Worm (Caenorhabditis elegans) whole organism, mixed stage, embryonic: ENCODE measurements around the gene C44C10.9.

ENCODE experiments used
- M03D4.4 ChIP-seq: sonication (generic microtip); optimal IDR thresholded peaks from 2 replicates; lab custom pipeline; 2017; ENCODE audit warnings: mild to moderate bottlenecking, missing genetic modification characterization, missing compliant biosample characterization
- blmp-1 ChIP-seq: fragments of 150-350 bp; optimal IDR thresholded peaks from 2 replicates; lab custom pipeline; 2014; ENCODE audit warnings: missing biosample characterization, missing genetic modification characterization
- ceh-39 ChIP-seq: fragments of 150-350 bp; optimal IDR thresholded peaks from 2 replicates; lab custom pipeline; 2014; ENCODE audit warnings: missing biosample characterization, missing genetic modification characterization
- ceh-43 ChIP-seq: fragments of 200-800 bp; sonication (Bioruptor generic); optimal IDR thresholded peaks from 2 replicates; lab custom pipeline; 2018; ENCODE audit warnings: mild to moderate bottlenecking, missing genetic modification characterization, moderate library complexity, missing compliant biosample characterization
- ces-1 ChIP-seq: fragments of 150-350 bp; optimal IDR thresholded peaks from 2 replicates; lab custom pipeline; 2014; ENCODE audit warnings: missing biosample characterization, missing genetic modification reagents, missing genetic modification characterization
- cnd-1 ChIP-seq: fragments of 200-800 bp; sonication (Bioruptor generic); optimal IDR thresholded peaks from 2 replicates; lab custom pipeline; 2018; ENCODE audit warnings: mild to moderate bottlenecking, missing genetic modification characterization, missing compliant biosample characterization
- drap-1 ChIP-seq: fragments of 200-800 bp; sonication (Bioruptor generic); optimal IDR thresholded peaks from 3 replicates; lab custom pipeline; 2018; ENCODE audit warnings: mild to moderate bottlenecking, missing genetic modification characterization, missing compliant biosample characterization
- elt-1 ChIP-seq: sonication (generic microtip); optimal IDR thresholded peaks from 2 replicates; lab custom pipeline; 2017; ENCODE audit warnings: missing genetic modification characterization, mild to moderate bottlenecking, missing compliant biosample characterization, antibody characterized with exemption, moderate library complexity, borderline replicate concordance; ENCODE audit not compliant: insufficient read depth
- elt-3 ChIP-seq: fragments of 150-350 bp; optimal IDR thresholded peaks from 2 replicates; lab custom pipeline; 2014; ENCODE audit warnings: missing biosample characterization, missing genetic modification characterization
- flh-1 ChIP-seq: fragments of 200-800 bp; sonication (Bioruptor generic); optimal IDR thresholded peaks from 2 replicates; lab custom pipeline; 2018; ENCODE audit warnings: mild to moderate bottlenecking, missing genetic modification characterization, moderate library complexity, missing compliant biosample characterization
- ham-2 ChIP-seq: fragments of 200-800 bp; sonication (Bioruptor generic); optimal IDR thresholded peaks from 2 replicates; lab custom pipeline; 2018; ENCODE audit warnings: mild to moderate bottlenecking, missing genetic modification characterization, missing compliant biosample characterization
- lin-13 ChIP-seq: fragments of 150-350 bp; optimal IDR thresholded peaks from 2 replicates; lab custom pipeline; 2014; ENCODE audit warnings: missing biosample characterization, missing genetic modification characterization
- lin-32 ChIP-seq: fragments of 200-800 bp; sonication (Bioruptor generic); optimal IDR thresholded peaks from 2 replicates; lab custom pipeline; 2018; ENCODE audit warnings: mild to moderate bottlenecking, missing genetic modification characterization, missing compliant biosample characterization
- lsy-2 ChIP-seq: fragments of 150-350 bp; optimal IDR thresholded peaks from 2 replicates; lab custom pipeline; 2014; ENCODE audit warnings: missing biosample characterization, missing genetic modification characterization
- mab-5 ChIP-seq: fragments of 150-350 bp; optimal IDR thresholded peaks from 2 replicates; lab custom pipeline; 2014; ENCODE audit warnings: missing biosample characterization, missing genetic modification characterization
- mep-1 ChIP-seq: fragments of 150-350 bp; optimal IDR thresholded peaks from 2 replicates; lab custom pipeline; 2017; ENCODE audit warnings: missing biosample characterization, missing genetic modification reagents, missing genetic modification characterization, inconsistent platforms
- mls-2 ChIP-seq: sonication (generic microtip); optimal IDR thresholded peaks from 2 replicates; lab custom pipeline; 2016; ENCODE audit warnings: mild to moderate bottlenecking, missing genetic modification characterization, moderate library complexity, missing compliant biosample characterization
- nhr-12 ChIP-seq: fragments of 150-350 bp; optimal IDR thresholded peaks from 2 replicates; lab custom pipeline; 2014; ENCODE audit warnings: missing biosample characterization, missing genetic modification characterization
- nhr-237 ChIP-seq: fragments of 150-350 bp; optimal IDR thresholded peaks from 2 replicates; lab custom pipeline; 2014; ENCODE audit warnings: missing biosample characterization, missing genetic modification characterization
- nhr-28 ChIP-seq: fragments of 150-350 bp; optimal IDR thresholded peaks from 2 replicates; lab custom pipeline; 2014; ENCODE audit warnings: missing biosample characterization, missing genetic modification characterization
- nhr-76 ChIP-seq: sonication (generic microtip); optimal IDR thresholded peaks from 2 replicates; lab custom pipeline; 2017; ENCODE audit warnings: missing biosample characterization, missing genetic modification characterization
- pha-4 ChIP-seq: fragments of 150-350 bp; optimal IDR thresholded peaks from 2 replicates; lab custom pipeline; 2018; ENCODE audit warnings: missing biosample characterization, missing genetic modification reagents, missing genetic modification characterization
- snpc-4 ChIP-seq: fragments of 150-350 bp; optimal IDR thresholded peaks from 2 replicates; lab custom pipeline; 2014; ENCODE audit warnings: missing biosample characterization, missing genetic modification characterization
- sptf-1 ChIP-seq: sonication (generic microtip); optimal IDR thresholded peaks from 2 replicates; lab custom pipeline; 2017; ENCODE audit warnings: mild to moderate bottlenecking, missing genetic modification characterization, moderate library complexity, missing compliant biosample characterization
- tbx-8 ChIP-seq: fragments of 200-800 bp; sonication (Bioruptor generic); optimal IDR thresholded peaks from 2 replicates; lab custom pipeline; 2018; ENCODE audit warnings: mild to moderate bottlenecking, missing genetic modification characterization, moderate library complexity, missing compliant biosample characterization
- unc-120 ChIP-seq: sonication (generic microtip); optimal IDR thresholded peaks from 2 replicates; lab custom pipeline; 2017; ENCODE audit warnings: missing genetic modification characterization, missing compliant biosample characterization; ENCODE audit not compliant: poor library complexity, severe bottlenecking
- unc-39 ChIP-seq: fragments of 150-350 bp; optimal IDR thresholded peaks from 2 replicates; lab custom pipeline; 2014; ENCODE audit warnings: missing biosample characterization, missing genetic modification characterization
- unc-62 ChIP-seq: fragments of 150-350 bp; optimal IDR thresholded peaks from 2 replicates; lab custom pipeline; 2014; ENCODE audit warnings: missing biosample characterization, missing genetic modification reagents, missing genetic modification characterization
- zip-8 ChIP-seq: fragments of 150-350 bp; optimal IDR thresholded peaks from 2 replicates; lab custom pipeline; 2014; ENCODE audit warnings: missing biosample characterization, missing genetic modification characterization
- ztf-11 ChIP-seq: fragments of 150-350 bp; optimal IDR thresholded peaks from 2 replicates; lab custom pipeline; 2014; ENCODE audit warnings: missing biosample characterization, missing genetic modification characterization

Gene C44C10.9

ce11 chrX:11720058-11720457 is 3.7 kb upstream of the C44C10.9 start:
- TF ChIP-seq elt-1 (tag; lab: Kevin White, UChicago) (no peak), blmp-1 (no peak), nhr-237 (tag; lab: Kevin White, UChicago) (no peak), M03D4.4 (tag; lab: Kevin White, UChicago) (no peak), ceh-43 (no peak), cnd-1 (tag; lab: Kevin White, UChicago) (no peak), tbx-8 (no peak), drap-1 (no peak), snpc-4 (no peak), unc-120 (tag; lab: Kevin White, UChicago) (no peak), ceh-39 (tag; lab: Kevin White, UChicago) (no peak), zip-8 (tag; lab: Kevin White, UChicago) (no peak)
- TF ChIP-seq, all 35 proteins: peak for 0

- TF ChIP-seq nhr-237 (tag; lab: Kevin White, UChicago), result peak; percentile 17
- no peak for TF ChIP-seq mab-5 (tag; lab: Kevin White, UChicago)
- TF ChIP-seq, all 35 proteins: peak for 1
These were observed 2.4 kb upstream of the C44C10.9 start for ce11 chrX:11718751-11719150.

ce11 chrX:11712230-11712853 is 4.0 kb downstream of the C44C10.9 start, which contains the start of gene col-180:
TSS of gene col-180 (minus strand) at chrX:11712280.
- TF ChIP-seq mep-1, result no peak
- TF ChIP-seq ham-2, result no peak
- TF ChIP-seq flh-1, result no peak
- no peak for TF ChIP-seq nhr-28
- TF ChIP-seq elt-3 (tag; lab: Kevin White, UChicago), result no peak
- TF ChIP-seq lsy-2, result no peak
- TF ChIP-seq sptf-1 (tag; lab: Kevin White, UChicago), result no peak
- no peak for TF ChIP-seq ces-1
- no peak for TF ChIP-seq unc-62 (GFP tag; lab: Kevin White, UChicago)
- TF ChIP-seq lin-13 (tag; lab: Kevin White, UChicago), result no peak
- TF ChIP-seq ztf-11, result no peak
- no peak for TF ChIP-seq pha-4
- TF ChIP-seq snpc-4, result no peak

ce11 chrX:11711437-11712080 is 4.8 kb downstream of the C44C10.9 start:
- no peak for TF ChIP-seq lsy-2
- no peak for TF ChIP-seq unc-39 (tag; lab: Kevin White, UChicago)

- TF ChIP-seq ztf-11 (no peak), nhr-76 (tag; lab: Kevin White, UChicago) (no peak)
These were observed 6.1 kb downstream of the C44C10.9 start, which contains the start of gene C44C10.11 for ce11 chrX:11710229-11710628. TSS of gene C44C10.11 (minus strand) at chrX:11710343.

- no peak for TF ChIP-seq sptf-1 (tag; lab: Kevin White, UChicago)
- TF ChIP-seq ham-2, result no peak
These were observed 14.1 kb downstream of the C44C10.9 start, which contains the start of gene C44C10.3 for ce11 chrX:11702236-11702635. TSS of gene C44C10.3 (plus strand) at chrX:11702536.

- TF ChIP-seq zip-8 (tag; lab: Kevin White, UChicago), result no peak
- TF ChIP-seq M03D4.4 (tag; lab: Kevin White, UChicago), result no peak
- no peak for TF ChIP-seq pha-4
- no peak for TF ChIP-seq mls-2 (tag; lab: Kevin White, UChicago)
- TF ChIP-seq lsy-2, result no peak
- TF ChIP-seq elt-1 (tag; lab: Kevin White, UChicago), result no peak
- TF ChIP-seq nhr-237 (tag; lab: Kevin White, UChicago), result no peak
- no peak for TF ChIP-seq sptf-1 (tag; lab: Kevin White, UChicago)
- TF ChIP-seq nhr-12, result no peak
- no peak for TF ChIP-seq snpc-4
- TF ChIP-seq elt-3 (tag; lab: Kevin White, UChicago), result no peak
- no peak for TF ChIP-seq drap-1
- no peak for TF ChIP-seq lin-13 (tag; lab: Kevin White, UChicago)
- no peak for TF ChIP-seq unc-39 (tag; lab: Kevin White, UChicago)
- TF ChIP-seq mep-1, result no peak
- TF ChIP-seq unc-120 (tag; lab: Kevin White, UChicago), result no peak
- no peak for TF ChIP-seq nhr-28
- TF ChIP-seq blmp-1, result no peak
- no peak for TF ChIP-seq lin-32 (GFP tag; lab: Kevin White, UChicago)
- TF ChIP-seq, all 35 proteins: peak for 0
These were observed 16.1 kb downstream of the C44C10.9 start, which contains the start of gene C44C10.15 for ce11 chrX:11700263-11700662. TSS of gene C44C10.15 (minus strand) at chrX:11700363.
